Fruit fly (Drosophila melanogaster): ENCODE data around the gene CG17264.

- TF ChIP-seq CG9948 (tag; optimal IDR thresholded peaks at IDR 0.05) (peak; percentile 90), Snoo (tag; optimal IDR thresholded peaks at IDR 0.05) (peak; percentile 81), Pif1A (GFP tag; optimal IDR thresholded peaks at IDR 0.05) (no peak), CG8159 (tag; optimal IDR thresholded peaks at IDR 0.05) (peak; percentile 86), EcR (GFP tag; optimal IDR thresholded peaks at IDR 0.05) (no peak)
Observed at dm6 chr2L:3037153-3037579, 18.9 kb downstream of the CG17264 start, which contains the start of the genes CG17260 and SerRS.
